Worm (Caenorhabditis elegans) whole organism, young adult: ENCODE results near the gene thoc-7.

Experiments used
- F23B12.7 ChIP-seq: sonication (generic microtip); optimal IDR thresholded peaks from 2 replicates; lab custom pipeline; 2017; ENCODE audit warnings: missing genetic modification characterization, mild to moderate bottlenecking, missing compliant biosample characterization, antibody characterized with exemption, moderate library complexity; ENCODE audit not compliant: insufficient read depth
- F33H1.4 ChIP-seq: fragments of 200-800 bp; sonication (Bioruptor generic); IDR thresholded peaks from 2 replicates; pipeline ENCODE4 v1.3.6; 2022; ENCODE audit warnings: missing genetic modification reagents, missing genetic modification characterization, missing compliant biosample characterization
- F37B4.10 ChIP-seq: fragments of 200-800 bp; sonication (Bioruptor generic); IDR thresholded peaks from 2 replicates; pipeline ENCODE4 v1.3.6; 2022; ENCODE audit warnings: missing genetic modification characterization, missing compliant biosample characterization
- F39B2.1 ChIP-seq: fragments of 200-800 bp; sonication (Bioruptor generic); IDR thresholded peaks from 2 replicates; pipeline ENCODE4 v1.3.6; 2022; ENCODE audit warnings: missing genetic modification reagents, missing genetic modification characterization, missing compliant biosample characterization
- F55B11.4 ChIP-seq: sonication (generic microtip); optimal IDR thresholded peaks from 2 replicates; lab custom pipeline; 2016; ENCODE audit warnings: missing compliant biosample characterization, missing genetic modification characterization, borderline replicate concordance; ENCODE audit not compliant: insufficient read depth
- F57A8.1 ChIP-seq: fragments of 200-800 bp; sonication (Bioruptor generic); optimal IDR thresholded peaks from 2 replicates; lab custom pipeline; 2018; ENCODE audit warnings: mild to moderate bottlenecking, missing genetic modification characterization, moderate library complexity, missing compliant biosample characterization
- F57C9.4 ChIP-seq: sonication (generic microtip); optimal IDR thresholded peaks from 2 replicates; lab custom pipeline; 2017; ENCODE audit warnings: mild to moderate bottlenecking, missing genetic modification characterization, missing compliant biosample characterization
- Y53F4B.3 ChIP-seq: fragments of 200-800 bp; sonication (Bioruptor generic); IDR thresholded peaks from 2 replicates; pipeline ENCODE4 v1.3.6; 2022; ENCODE audit warnings: missing genetic modification reagents, missing genetic modification characterization, missing compliant biosample characterization
- Y79H2A.3 ChIP-seq: fragments of 200-800 bp; sonication (Bioruptor generic); conservative IDR thresholded peaks from 2 replicates; pipeline ENCODE4 v1.3.6; 2022; ENCODE audit warnings: missing genetic modification reagents, missing genetic modification characterization, missing compliant biosample characterization
- atf-7 ChIP-seq: sonication (generic microtip); optimal IDR thresholded peaks from 2 replicates; lab custom pipeline; 2017; ENCODE audit warnings: mild to moderate bottlenecking, missing genetic modification characterization, missing compliant biosample characterization
- attf-6 ChIP-seq: fragments of 200-800 bp; sonication (Bioruptor generic); IDR thresholded peaks from 2 replicates; pipeline ENCODE4 v1.3.6; 2022; ENCODE audit warnings: missing genetic modification reagents, missing genetic modification characterization, missing compliant biosample characterization
- ceh-100 ChIP-seq: fragments of 200-800 bp; sonication (Bioruptor generic); IDR thresholded peaks from 2 replicates; pipeline ENCODE4 v1.3.6; 2022; ENCODE audit warnings: missing genetic modification reagents, missing genetic modification characterization, missing compliant biosample characterization
- ceh-58 ChIP-seq: fragments of 200-800 bp; sonication (Bioruptor generic); IDR thresholded peaks from 2 replicates; pipeline ENCODE4 v1.3.6; 2022; ENCODE audit warnings: missing genetic modification characterization, missing compliant biosample characterization
- die-1 ChIP-seq: sonication (generic microtip); optimal IDR thresholded peaks from 2 replicates; lab custom pipeline; 2016; ENCODE audit warnings: missing genotype, mild to moderate bottlenecking, missing genetic modification characterization, missing compliant biosample characterization
- efl-1 ChIP-seq: fragments of 150-350 bp; optimal IDR thresholded peaks from 2 replicates; lab custom pipeline; 2014; ENCODE audit warnings: missing biosample characterization, missing genetic modification reagents, missing genetic modification characterization
- egl-18 ChIP-seq: fragments of 200-800 bp; sonication (Bioruptor generic); IDR thresholded peaks from 2 replicates; pipeline ENCODE4 v1.3.6; 2022; ENCODE audit warnings: missing genetic modification reagents, missing genetic modification characterization, missing compliant biosample characterization
- ekl-4 ChIP-seq: fragments of 200-800 bp; sonication (Bioruptor generic); IDR thresholded peaks from 2 replicates; pipeline ENCODE4 v1.3.6; 2022; ENCODE audit warnings: missing genetic modification reagents, missing genetic modification characterization, missing compliant biosample characterization
- hmg-1.2 ChIP-seq: fragments of 200-800 bp; sonication (Bioruptor generic); IDR thresholded peaks from 2 replicates; pipeline ENCODE4 v1.3.6; 2022; ENCODE audit warnings: missing genetic modification reagents, missing genetic modification characterization, missing compliant biosample characterization
- hmg-20 ChIP-seq: fragments of 200-800 bp; sonication (Bioruptor generic); IDR thresholded peaks from 2 replicates; pipeline ENCODE4 v1.3.6; 2022; ENCODE audit warnings: missing genetic modification reagents, missing genetic modification characterization, missing compliant biosample characterization
- hrde-1 ChIP-seq: sonication (generic microtip); optimal IDR thresholded peaks from 2 replicates; lab custom pipeline; 2016; ENCODE audit warnings: missing genetic modification characterization, mild to moderate bottlenecking, missing compliant biosample characterization, moderate library complexity, missing genotype, missing genetic modification reagents, borderline replicate concordance
- let-526 ChIP-seq: fragments of 200-800 bp; sonication (Bioruptor generic); IDR thresholded peaks from 2 replicates; pipeline ENCODE4 v1.3.6; 2022; ENCODE audit warnings: missing genetic modification reagents, missing genetic modification characterization, missing compliant biosample characterization
- let-607 ChIP-seq, 2 experiments: fragments of 200-800 bp in 1 of 2; sonication (Bioruptor generic) in 1 of 2; sonication (generic microtip) in 1 of 2; optimal IDR thresholded peaks; 2 replicates each; lab custom pipeline; 2016 to 2018; ENCODE audit warnings: mild to moderate bottlenecking in 2 of 2, missing compliant biosample characterization in 2 of 2, missing genetic modification characterization in 2 of 2, moderate library complexity in 2 of 2, missing genotype in 1 of 2
- lin-54 ChIP-seq: fragments of 200-800 bp; sonication (Bioruptor generic); optimal IDR thresholded peaks from 2 replicates; lab custom pipeline; 2018; ENCODE audit warnings: mild to moderate bottlenecking, missing genetic modification characterization, missing compliant biosample characterization
- lsl-1 ChIP-seq: fragments of 200-800 bp; sonication (Bioruptor generic); optimal IDR thresholded peaks from 2 replicates; lab custom pipeline; 2018; ENCODE audit warnings: mild to moderate bottlenecking, missing genetic modification characterization, moderate library complexity, missing compliant biosample characterization
- madf-10 ChIP-seq: sonication (generic microtip); optimal IDR thresholded peaks from 2 replicates; lab custom pipeline; 2016; ENCODE audit warnings: mild to moderate bottlenecking, missing genetic modification characterization, missing compliant biosample characterization
- madf-3 ChIP-seq: fragments of 200-800 bp; sonication (Bioruptor generic); IDR thresholded peaks from 2 replicates; pipeline ENCODE4 v1.3.6; 2022; ENCODE audit warnings: missing genetic modification reagents, missing genetic modification characterization, missing compliant biosample characterization
- madf-8 ChIP-seq: fragments of 200-800 bp; sonication (Bioruptor generic); conservative IDR thresholded peaks from 2 replicates; pipeline ENCODE4 v1.3.6; 2022; ENCODE audit warnings: missing genetic modification reagents, missing genetic modification characterization, missing compliant biosample characterization
- nhr-80 ChIP-seq: sonication (generic microtip); optimal IDR thresholded peaks from 2 replicates; lab custom pipeline; 2016; ENCODE audit warnings: missing genetic modification characterization, missing compliant biosample characterization
- pbrm-1 ChIP-seq: fragments of 200-800 bp; sonication (Bioruptor generic); IDR thresholded peaks from 2 replicates; pipeline ENCODE4 v1.3.6; 2022; ENCODE audit warnings: missing genetic modification reagents, missing genetic modification characterization, missing compliant biosample characterization
- pha-4 ChIP-seq: fragments of 150-350 bp; sonication (generic microtip); optimal IDR thresholded peaks from 2 replicates; lab custom pipeline; 2014; ENCODE audit warnings: missing biosample characterization, missing genetic modification reagents, missing genetic modification characterization
- rcor-1 ChIP-seq: fragments of 200-800 bp; sonication (Bioruptor generic); IDR thresholded peaks from 2 replicates; pipeline ENCODE4 v1.3.6; 2022; ENCODE audit warnings: missing genetic modification reagents, missing genetic modification characterization, missing compliant biosample characterization
- rec-8 ChIP-seq, 2 experiments: sonication (generic microtip); optimal IDR thresholded peaks; 2 replicates each; lab custom pipeline; 2016; ENCODE audit warnings: mild to moderate bottlenecking in 2 of 2, missing genetic modification characterization in 2 of 2, missing genetic modification reagents in 2 of 2, missing genotype in 2 of 2, missing biosample characterization in 1 of 2, missing compliant biosample characterization in 1 of 2, moderate library complexity in 1 of 2
- sdz-38 ChIP-seq: sonication (generic microtip); optimal IDR thresholded peaks from 2 replicates; lab custom pipeline; 2016; ENCODE audit warnings: missing genotype, missing genetic modification characterization, missing compliant biosample characterization
- snpc-1.1 ChIP-seq: sonication (generic microtip); optimal IDR thresholded peaks from 2 replicates; lab custom pipeline; 2017; ENCODE audit warnings: missing genetic modification characterization, mild to moderate bottlenecking, missing compliant biosample characterization, antibody characterized with exemption, moderate library complexity, missing genotype, missing genetic modification reagents; ENCODE audit not compliant: insufficient read depth
- snpc-4 ChIP-seq, 5 experiments: fragments of 150-350 bp in 1 of 5; sonication (generic microtip) in 4 of 5; optimal IDR thresholded peaks; 2 replicates each; lab custom pipeline; 2014 to 2018; ENCODE audit warnings: missing genetic modification characterization in 5 of 5, missing biosample characterization in 3 of 5, antibody characterized with exemption in 2 of 5, mild to moderate bottlenecking in 2 of 5, missing compliant biosample characterization in 2 of 5, missing genotype in 2 of 5, moderate library complexity in 2 of 5, missing genetic modification reagents in 1 of 5
- sptf-2 ChIP-seq: fragments of 200-800 bp; sonication (Bioruptor generic); optimal IDR thresholded peaks from 2 replicates; lab custom pipeline; 2018; ENCODE audit warnings: mild to moderate bottlenecking, missing genetic modification characterization, missing compliant biosample characterization
- tbp1 ChIP-seq: fragments of 200-800 bp; sonication (Bioruptor generic); optimal IDR thresholded peaks from 2 replicates; lab custom pipeline; 2018; ENCODE audit warnings: mild to moderate bottlenecking, missing genetic modification characterization, missing compliant biosample characterization
- tbx-9 ChIP-seq: sonication (generic microtip); optimal IDR thresholded peaks from 2 replicates; lab custom pipeline; 2016; ENCODE audit warnings: borderline replicate concordance, missing genetic modification characterization, inconsistent platforms, missing compliant biosample characterization
- tlf-1 ChIP-seq: fragments of 200-800 bp; sonication (Bioruptor generic); optimal IDR thresholded peaks from 2 replicates; lab custom pipeline; 2018; ENCODE audit warnings: mild to moderate bottlenecking, missing genetic modification characterization, missing compliant biosample characterization
- unc-62 ChIP-seq: fragments of 150-350 bp; optimal IDR thresholded peaks from 2 replicates; lab custom pipeline; 2014; ENCODE audit warnings: missing biosample characterization, missing genetic modification reagents, missing genetic modification characterization
- zfh-2 ChIP-seq: fragments of 200-800 bp; sonication (Bioruptor generic); conservative IDR thresholded peaks from 2 replicates; pipeline ENCODE4 v1.3.6; 2022; ENCODE audit warnings: missing genetic modification reagents, missing genetic modification characterization, missing compliant biosample characterization

The thoc-7 gene

ce11 chrIV:13884435-13884834 is 1.9 kb downstream of the thoc-7 start:
- peak; percentile 17 for TF ChIP-seq lsl-1
- peak; percentile 32; the same call in 1 of the 2 replicates for TF ChIP-seq zfh-2 (GFP tag; lab: Robert Waterston, UW)
- 0 out of 2 replicates have a peak, but pooled peaks have one; percentile 6 for TF ChIP-seq madf-3 (GFP tag; lab: Robert Waterston, UW)
- TF ChIP-seq F37B4.10 (GFP tag; lab: Robert Waterston, UW) = 0 out of 2 replicates have a peak, but pooled peaks have one; percentile 1
- peak; percentile 62 for TF ChIP-seq F33H1.4 (GFP tag; lab: Robert Waterston, UW)

- TF ChIP-seq snpc-1.1 (peak; percentile 30), attf-6 (GFP tag; lab: Robert Waterston, UW) (peak; percentile 94), snpc-4 (GFP tag; optimal IDR thresholded peaks at IDR 0.05; lab: Kevin White, UChicago) (peak; percentile 29), snpc-4 (tag; optimal IDR thresholded peaks at IDR 0.05; lab: Kevin White, UChicago) (peak in 2 of 4 experiments; percentile 38 to 89), pbrm-1 (GFP tag; lab: Robert Waterston, UW) (peak; percentile 73), hmg-1.2 (GFP tag; lab: Robert Waterston, UW) (peak; percentile 68), tbp1 (GFP tag; lab: Kevin White, UChicago) (peak; percentile 1), lsl-1 (peak; percentile 6)
Observed at ce11 chrIV:13884875-13885274, 2.3 kb downstream of the thoc-7 start.

ce11 chrIV:13887408-13888163 is 5.1 kb downstream of the thoc-7 start, which contains the start of gene lin-66:
Gene lin-66, plus strand, starts transcription at chrIV:13888079.
- TF ChIP-seq efl-1 (GFP tag; lab: Kevin White, UChicago) (no peak), F57C9.4 (tag; lab: Kevin White, UChicago) (no peak), tbp1 (GFP tag; lab: Kevin White, UChicago) (peak; percentile 53), sptf-2 (GFP tag; lab: Kevin White, UChicago) (no peak), F57A8.1 (GFP tag; lab: Kevin White, UChicago) (no peak), nhr-80 (peak; percentile 85), rec-8 (tag; optimal IDR thresholded peaks at IDR 0.05; lab: Kevin White, UChicago) (peak in 1 of 2 experiments; percentile 28), madf-10 (peak; percentile 95), ceh-100 (GFP tag; lab: Robert Waterston, UW) (no peak), F55B11.4 (tag; lab: Kevin White, UChicago) (no peak), F23B12.7 (peak; percentile 43), ekl-4 (GFP tag; lab: Robert Waterston, UW) (peak; percentile 84), F39B2.1 (no peak), atf-7 (peak; percentile 72), rcor-1 (GFP tag; lab: Robert Waterston, UW) (peak; percentile 44; the same call in 1 of the 2 replicates), tlf-1 (peak; percentile 65), unc-62 (GFP tag; lab: Kevin White, UChicago) (no peak), hrde-1 (no peak), let-526 (peak; percentile 50; the same call in 1 of the 2 replicates), tbx-9 (tag; lab: Kevin White, UChicago) (no peak), hmg-20 (GFP tag; lab: Robert Waterston, UW) (peak; percentile 56; the same call in 1 of the 2 replicates), let-607 (tag; optimal IDR thresholded peaks at IDR 0.05; lab: Kevin White, UChicago) (peak in 1 of 2 experiments; percentile 36), Y79H2A.3 (GFP tag; lab: Robert Waterston, UW) (no peak), lin-54 (GFP tag; lab: Kevin White, UChicago) (peak; percentile 58), die-1 (tag; lab: Kevin White, UChicago) (peak; percentile 74), pha-4 (tag; lab: Kevin White, UChicago) (no peak), egl-18 (GFP tag; lab: Robert Waterston, UW) (no peak), sdz-38 (no peak), ceh-58 (0 out of 2 replicates have a peak, but pooled peaks have one; percentile 65), madf-8 (no peak), Y53F4B.3 (GFP tag; lab: Robert Waterston, UW) (no peak)
